Fruit fly (Drosophila melanogaster) whole organism, wandering third instar larva: ENCODE measurements around the gene CG44014.

Experiments
- Abd-B ChIP-seq: fragments of >200 bp; optimal IDR thresholded peaks from 2 replicates; lab custom pipeline; 2017; ENCODE audit warnings: missing biosample characterization, missing genetic modification characterization
- CG9705 ChIP-seq: fragments of 200-800 bp; sonication (Bioruptor generic); optimal IDR thresholded peaks from 2 replicates; lab custom pipeline; 2018; ENCODE audit warnings: missing biosample characterization, mild to moderate bottlenecking, missing genetic modification characterization
- CrebA ChIP-seq: fragments of 200-800 bp; sonication (Bioruptor generic); optimal IDR thresholded peaks from 2 replicates; lab custom pipeline; 2016; ENCODE audit warnings: missing biosample characterization, mild to moderate bottlenecking, missing genetic modification characterization, borderline replicate concordance
- Dfd ChIP-seq: fragments of >200 bp; optimal IDR thresholded peaks from 2 replicates; lab custom pipeline; 2017; ENCODE audit warnings: missing biosample characterization, missing genetic modification characterization
- Dif ChIP-seq: fragments of 200-275, 200-300 bp; sonication (Bioruptor generic); optimal IDR thresholded peaks from 2 replicates; lab custom pipeline; 2018; ENCODE audit warnings: missing biosample characterization, missing genetic modification characterization; ENCODE audit not compliant: partially characterized antibody
- Hnf4 ChIP-seq: fragments of 200-800 bp; sonication (Bioruptor generic); optimal IDR thresholded peaks from 2 replicates; lab custom pipeline; 2016; ENCODE audit warnings: missing biosample characterization, mild to moderate bottlenecking, missing genetic modification characterization
- Hr83 ChIP-seq: fragments of 200-300 bp; sonication (Bioruptor generic); optimal IDR thresholded peaks from 2 replicates; lab custom pipeline; 2016; ENCODE audit warnings: missing biosample characterization, mild to moderate bottlenecking, missing genetic modification characterization, moderate library complexity; ENCODE audit not compliant: poor library complexity, severe bottlenecking
- N ChIP-seq: fragments of >200 bp; optimal IDR thresholded peaks from 2 replicates; lab custom pipeline; 2018; ENCODE audit warnings: missing biosample characterization, missing external identifiers, missing genetic modification characterization
- OdsH ChIP-seq: fragments of 200-800 bp; sonication (Bioruptor generic); optimal IDR thresholded peaks from 2 replicates; lab custom pipeline; 2016; ENCODE audit warnings: missing biosample characterization, mild to moderate bottlenecking, missing genetic modification characterization
- Rel ChIP-seq, 2 experiments: fragments of 200-800 bp; sonication (Bioruptor generic) in 1 of 2; optimal IDR thresholded peaks; 2 replicates in 1 of 2; 3 replicates in 1 of 2; lab custom pipeline; 2016 to 2019; ENCODE audit warnings: mild to moderate bottlenecking in 2 of 2, missing biosample characterization in 2 of 2, missing genetic modification characterization in 2 of 2, moderate library complexity in 1 of 2
- Sp1 ChIP-seq: fragments of 200-800 bp; sonication (Bioruptor generic); optimal IDR thresholded peaks from 3 replicates; lab custom pipeline; 2019; ENCODE audit warnings: missing biosample characterization, mild to moderate bottlenecking, missing genetic modification characterization, moderate library complexity
- Vsx2 ChIP-seq: fragments of 200-300, 225-300 bp; sonication (Bioruptor generic); optimal IDR thresholded peaks from 2 replicates; lab custom pipeline; 2018; ENCODE audit warnings: missing biosample characterization, missing genetic modification characterization; ENCODE audit not compliant: partially characterized antibody
- brk ChIP-seq: fragments of 200-800 bp; sonication (Bioruptor generic); optimal IDR thresholded peaks from 2 replicates; lab custom pipeline; 2016; ENCODE audit warnings: missing biosample characterization, mild to moderate bottlenecking, missing genetic modification characterization
- dl ChIP-seq, 2 experiments: fragments of 175-275, 200-275 bp in 1 of 2; fragments of 200-275 bp in 1 of 2; sonication (Bioruptor generic); optimal IDR thresholded peaks; lab custom pipeline; 2018; ENCODE audit warnings: mild to moderate bottlenecking in 2 of 2, missing biosample characterization in 2 of 2, missing genetic modification characterization in 2 of 2, moderate library complexity in 2 of 2; ENCODE audit not compliant: partially characterized antibody in 2 of 2, insufficient read depth in 1 of 2
- dmrt93B ChIP-seq: fragments of 200-800 bp; sonication (Bioruptor generic); optimal IDR thresholded peaks from 2 replicates; lab custom pipeline; 2018; ENCODE audit warnings: missing biosample characterization, mild to moderate bottlenecking, missing genetic modification characterization
- dsf ChIP-seq: sonication (Bioruptor generic); optimal IDR thresholded peaks from 2 replicates; lab custom pipeline; 2016; ENCODE audit warnings: missing biosample characterization, missing genetic modification characterization, borderline replicate concordance
- ey ChIP-seq: fragments of 200-800 bp; sonication (Bioruptor generic); optimal IDR thresholded peaks from 2 replicates; lab custom pipeline; 2016; ENCODE audit warnings: missing biosample characterization, missing genetic modification characterization
- foxo ChIP-seq, 2 experiments: fragments of 200-800 bp; sonication (Bioruptor generic); optimal IDR thresholded peaks; 2 replicates in 1 of 2; 3 replicates in 1 of 2; lab custom pipeline; 2016 to 2017; ENCODE audit warnings: missing biosample characterization in 2 of 2, missing genetic modification characterization in 2 of 2
- h ChIP-seq: fragments of 200-800 bp; sonication (Bioruptor generic); optimal IDR thresholded peaks from 3 replicates; lab custom pipeline; 2016; ENCODE audit warnings: missing biosample characterization, mild to moderate bottlenecking, missing genetic modification characterization
- lola ChIP-seq: fragments of >200 bp; optimal IDR thresholded peaks from 2 replicates; lab custom pipeline; 2017; ENCODE audit warnings: missing biosample characterization, missing genetic modification characterization
- pan ChIP-seq: fragments of >200 bp; optimal IDR thresholded peaks from 2 replicates; lab custom pipeline; 2017
- psq ChIP-seq: fragments of 200-800 bp; sonication (Bioruptor generic); optimal IDR thresholded peaks from 3 replicates; lab custom pipeline; 2017; ENCODE audit warnings: missing biosample characterization, mild to moderate bottlenecking, missing genetic modification characterization, moderate library complexity
- rgr ChIP-seq: fragments of 200-800 bp; sonication (Bioruptor generic); optimal IDR thresholded peaks from 3 replicates; lab custom pipeline; 2016; ENCODE audit warnings: missing biosample characterization, mild to moderate bottlenecking, missing genetic modification characterization
- sage ChIP-seq: fragments of 200-800 bp; sonication (Bioruptor generic); optimal IDR thresholded peaks from 2 replicates; lab custom pipeline; 2016; ENCODE audit warnings: missing biosample characterization, mild to moderate bottlenecking, missing genetic modification characterization
- sv ChIP-seq: fragments of 200-800 bp; sonication (Bioruptor generic); optimal IDR thresholded peaks from 3 replicates; lab custom pipeline; 2016; ENCODE audit warnings: missing biosample characterization, missing genetic modification characterization
- tai ChIP-seq: sonication (Bioruptor generic); optimal IDR thresholded peaks from 2 replicates; lab custom pipeline; 2016; ENCODE audit warnings: missing biosample characterization, missing genetic modification characterization
- usp ChIP-seq: fragments of >200 bp; optimal IDR thresholded peaks from 2 replicates; lab custom pipeline; 2017; ENCODE audit warnings: missing biosample characterization, missing genetic modification characterization
- woc ChIP-seq: sonication (Bioruptor generic); optimal IDR thresholded peaks from 2 replicates; lab custom pipeline; 2016; ENCODE audit warnings: missing biosample characterization, mild to moderate bottlenecking, missing genetic modification characterization

The CG44014 gene

DNA sequence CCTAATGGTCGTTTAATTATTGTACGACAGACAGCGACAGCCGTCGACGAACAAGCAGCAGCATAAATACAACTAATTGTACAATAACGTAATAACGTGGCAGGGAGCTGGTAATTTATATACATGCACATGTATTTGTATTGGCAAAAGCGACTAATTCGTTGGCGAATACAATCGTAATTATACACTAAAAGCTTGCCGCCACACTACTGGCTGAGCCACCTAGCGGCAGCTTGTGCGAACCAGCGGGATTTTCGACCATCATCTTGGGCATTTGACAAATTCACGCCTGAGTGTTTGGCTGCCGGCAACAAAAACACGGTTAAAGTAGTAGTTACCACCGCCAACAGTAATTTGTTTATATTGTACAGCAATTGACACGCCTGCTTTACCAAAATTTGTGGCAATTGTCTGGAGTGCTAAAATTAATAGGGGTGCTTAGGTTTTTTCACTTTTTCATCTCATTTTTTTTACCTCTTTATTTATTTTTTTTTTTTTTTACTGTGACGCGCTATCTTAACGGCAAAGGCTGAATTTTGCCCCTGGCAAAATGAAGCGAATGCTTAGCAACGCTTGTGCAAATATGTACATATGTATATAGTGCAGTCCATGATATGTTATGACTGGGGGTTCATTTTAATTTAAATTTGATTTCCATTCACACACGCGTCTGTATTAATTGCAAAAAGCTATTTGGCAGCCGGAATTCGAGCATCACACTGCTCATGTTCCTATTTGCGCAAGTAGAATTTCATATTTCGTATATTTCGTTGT is 40.5 kb downstream of the CG44014 start:
- no peak for TF ChIP-seq usp (GFP tag; lab: Kevin White, UChicago)
- TF ChIP-seq Hr83, result peak; percentile 80
- TF ChIP-seq psq (GFP tag; lab: Kevin White, UChicago), result peak; percentile 12
- no peak for TF ChIP-seq woc
- TF ChIP-seq h, result peak; percentile 54
- peak; percentile 47 for TF ChIP-seq rgr (GFP tag; lab: Kevin White, UChicago)
- TF ChIP-seq Hnf4 (GFP tag; lab: Kevin White, UChicago), result peak; percentile 45
- TF ChIP-seq lola (GFP tag; lab: Kevin White, UChicago), result no peak
- TF ChIP-seq tai (GFP tag; lab: Kevin White, UChicago), result peak; percentile 53
- no peak for TF ChIP-seq Abd-B (GFP tag; lab: Kevin White, UChicago)
- peak; percentile 34 for TF ChIP-seq OdsH (GFP tag; lab: Kevin White, UChicago)
- peak in 1 of 2 experiments; percentile 17 for TF ChIP-seq foxo (GFP tag; optimal IDR thresholded peaks at IDR 0.05; lab: Kevin White, UChicago)

DNA sequence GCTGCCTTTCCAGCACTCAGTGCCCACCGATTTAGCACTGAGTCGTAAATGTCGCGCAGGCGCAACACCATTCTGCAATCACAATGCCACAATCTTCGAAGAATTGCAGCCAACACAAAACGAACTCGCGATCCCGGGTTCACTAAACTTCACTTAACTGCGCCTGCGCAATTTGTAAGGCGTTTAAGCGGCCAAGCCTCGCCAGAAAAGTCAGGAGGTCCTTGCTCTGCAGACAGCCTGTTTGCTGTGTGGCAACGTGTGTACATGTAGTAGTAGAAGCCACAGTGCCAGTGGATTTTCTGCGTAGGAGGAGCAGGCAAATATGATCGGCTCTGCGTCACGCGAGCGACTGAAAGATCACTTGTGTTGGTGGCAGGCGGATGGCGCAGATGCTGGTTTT is 45.5 kb downstream of the CG44014 start:
- no peak for TF ChIP-seq Vsx2 (GFP tag; lab: Kevin White, UChicago)
- no peak for TF ChIP-seq foxo (GFP tag; optimal IDR thresholded peaks at IDR 0.05; lab: Kevin White, UChicago)
- no peak for TF ChIP-seq dmrt93B (GFP tag; lab: Kevin White, UChicago)
- no peak for TF ChIP-seq dsf (GFP tag; lab: Kevin White, UChicago)
- TF ChIP-seq sv (GFP tag; lab: Kevin White, UChicago), result no peak
- no peak for TF ChIP-seq rgr (GFP tag; lab: Kevin White, UChicago)
- TF ChIP-seq ey (GFP tag; lab: Kevin White, UChicago), result no peak
- TF ChIP-seq Abd-B (GFP tag; lab: Kevin White, UChicago), result no peak
- TF ChIP-seq CG9705 (GFP tag; lab: Kevin White, UChicago), result no peak
- no peak for TF ChIP-seq Rel (GFP tag; optimal IDR thresholded peaks at IDR 0.05; lab: Kevin White, UChicago)
- no peak for TF ChIP-seq Rel (tag; optimal IDR thresholded peaks at IDR 0.05; lab: Kevin White, UChicago)
- no peak for TF ChIP-seq N (GFP tag; lab: Kevin White, UChicago)
- TF ChIP-seq sage, result no peak
- TF ChIP-seq CrebA (GFP tag; lab: Kevin White, UChicago), result no peak
- no peak for TF ChIP-seq Sp1 (GFP tag; lab: Kevin White, UChicago)
- TF ChIP-seq Dfd (GFP tag; lab: Kevin White, UChicago), result no peak
- TF ChIP-seq dl (GFP tag; optimal IDR thresholded peaks at IDR 0.05; lab: Kevin White, UChicago; ENCODE audit: insufficient read depth in 1 of 2, partially characterized antibody in 2 of 2), result no peak
- TF ChIP-seq lola (GFP tag; lab: Kevin White, UChicago), result no peak
- no peak for TF ChIP-seq OdsH (GFP tag; lab: Kevin White, UChicago)
- no peak for TF ChIP-seq brk (GFP tag; lab: Kevin White, UChicago)

DNA sequence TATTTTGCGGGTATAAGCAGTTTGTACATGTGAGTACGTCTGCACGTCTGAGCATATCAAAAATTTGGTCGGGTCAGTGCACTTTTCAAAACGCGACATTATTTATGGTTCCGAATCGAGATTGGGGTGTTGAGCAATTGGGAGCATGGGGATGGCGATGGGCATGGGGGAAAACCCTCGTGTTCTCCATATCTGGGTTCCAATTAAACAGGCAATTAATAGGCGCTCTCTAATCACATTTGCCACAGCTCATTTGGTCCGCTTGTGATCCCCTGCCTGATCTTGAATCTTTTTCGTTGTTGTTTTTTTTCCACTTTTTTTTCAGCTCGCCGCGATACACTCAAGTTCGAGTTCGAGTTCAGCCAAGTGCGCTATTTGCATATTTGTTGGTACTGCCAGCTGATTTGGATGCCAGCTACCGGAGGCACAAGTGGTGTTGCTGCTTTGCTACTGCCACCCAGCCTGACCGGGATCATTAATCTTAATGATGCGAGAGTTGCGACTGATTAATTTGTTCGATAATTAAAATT is 50.4 kb downstream of the CG44014 start:
- no peak for TF ChIP-seq Dif (GFP tag; lab: Kevin White, UChicago)
- no peak for TF ChIP-seq Rel (GFP tag; optimal IDR thresholded peaks at IDR 0.05; lab: Kevin White, UChicago)
- TF ChIP-seq Rel (tag; optimal IDR thresholded peaks at IDR 0.05; lab: Kevin White, UChicago), result peak; percentile 94
- TF ChIP-seq pan (lab: Kevin White, UChicago), result no peak
